Fruit fly (Drosophila melanogaster) whole organism, adult: Measurements from ENCODE around the gene CG2983.

Experiments
- CG11617 ChIP-seq: fragments of 200-800 bp; sonication (Bioruptor generic); optimal IDR thresholded peaks from 2 replicates; lab custom pipeline; 2017; ENCODE audit warnings: mild to moderate bottlenecking, missing biosample characterization, missing genetic modification reagents, missing genetic modification characterization
- CG12768 ChIP-seq: fragments of 200-800 bp; sonication (Bioruptor generic); optimal IDR thresholded peaks from 2 replicates; lab custom pipeline; 2017; ENCODE audit warnings: missing biosample characterization, missing genetic modification characterization, mild to moderate bottlenecking, moderate library complexity, missing genetic modification reagents
- CG14711 ChIP-seq: fragments of 200-800 bp; sonication (Bioruptor generic); optimal IDR thresholded peaks from 2 replicates; lab custom pipeline; 2018; ENCODE audit warnings: missing biosample characterization, mild to moderate bottlenecking, missing genetic modification characterization, moderate library complexity
- CG1620 ChIP-seq: fragments of 200-800 bp; sonication (Bioruptor generic); optimal IDR thresholded peaks from 2 replicates; lab custom pipeline; 2016; ENCODE audit warnings: missing biosample characterization, missing genetic modification characterization
- CG33017 ChIP-seq: fragments of 200-800 bp; sonication (Bioruptor generic); optimal IDR thresholded peaks from 2 replicates; lab custom pipeline; 2018; ENCODE audit warnings: missing biosample characterization, mild to moderate bottlenecking, missing genetic modification characterization, moderate library complexity
- CG5204 ChIP-seq: fragments of 200-800 bp; sonication (Bioruptor generic); optimal IDR thresholded peaks from 2 replicates; lab custom pipeline; 2016; ENCODE audit warnings: missing biosample characterization, missing genetic modification characterization
- CG7045 ChIP-seq: fragments of 200-800 bp; sonication (Bioruptor generic); optimal IDR thresholded peaks from 2 replicates; lab custom pipeline; 2017; ENCODE audit warnings: missing biosample characterization, mild to moderate bottlenecking, missing genetic modification characterization
- CG7101 ChIP-seq: fragments of 200-800 bp; sonication (Bioruptor generic); optimal IDR thresholded peaks from 2 replicates; lab custom pipeline; 2018; ENCODE audit warnings: missing biosample characterization, mild to moderate bottlenecking, missing genetic modification characterization, moderate library complexity
- Clk ChIP-seq: fragments of 200-800 bp; sonication (Bioruptor generic); optimal IDR thresholded peaks from 2 replicates; lab custom pipeline; 2017; ENCODE audit warnings: missing biosample characterization, missing genetic modification characterization
- Crg-1 ChIP-seq: fragments of 200-800 bp; sonication (Bioruptor generic); optimal IDR thresholded peaks from 2 replicates; lab custom pipeline; 2016; ENCODE audit warnings: missing biosample characterization, missing genetic modification characterization
- Hr96 ChIP-seq: fragments of 200-800 bp; sonication (Bioruptor generic); optimal IDR thresholded peaks from 2 replicates; lab custom pipeline; 2016; ENCODE audit warnings: missing biosample characterization, missing genetic modification characterization
- Mnt ChIP-seq: fragments of 200-800 bp; sonication (Bioruptor generic); optimal IDR thresholded peaks from 2 replicates; lab custom pipeline; 2016; ENCODE audit warnings: missing biosample characterization, mild to moderate bottlenecking, missing genetic modification characterization
- bab1 ChIP-seq: fragments of 200-800 bp; sonication (Bioruptor generic); optimal IDR thresholded peaks from 3 replicates; lab custom pipeline; 2019; ENCODE audit warnings: missing biosample characterization, mild to moderate bottlenecking, missing genetic modification characterization, moderate library complexity
- cic ChIP-seq: fragments of 200-800 bp; sonication (Bioruptor generic); optimal IDR thresholded peaks from 2 replicates; lab custom pipeline; 2017; ENCODE audit warnings: missing biosample characterization, mild to moderate bottlenecking, missing genetic modification characterization, moderate library complexity
- cnc ChIP-seq, 2 experiments: fragments of >200 bp; optimal IDR thresholded peaks; 2 replicates each; lab custom pipeline; 2017
- kay ChIP-seq: fragments of 200-800 bp; sonication (Bioruptor generic); peaks from one replicate; lab custom pipeline; 2016; ENCODE audit warnings: missing biosample characterization, missing genetic modification characterization, borderline replicate concordance
- ovo ChIP-seq: fragments of 200-800 bp; sonication (Bioruptor generic); optimal IDR thresholded peaks from 2 replicates; lab custom pipeline; 2016; ENCODE audit warnings: missing biosample characterization, missing genetic modification characterization
- pad ChIP-seq: fragments of 200-800 bp; sonication (Bioruptor generic); optimal IDR thresholded peaks from 3 replicates; lab custom pipeline; 2017; ENCODE audit warnings: missing biosample characterization, missing genetic modification characterization, mild to moderate bottlenecking, moderate library complexity, missing genetic modification reagents
- tj ChIP-seq: fragments of 200-800 bp; sonication (Bioruptor generic); optimal IDR thresholded peaks from 3 replicates; lab custom pipeline; 2017; ENCODE audit warnings: missing biosample characterization, mild to moderate bottlenecking, missing genetic modification characterization, moderate library complexity
- toe ChIP-seq: fragments of 200-800 bp; sonication (Bioruptor generic); optimal IDR thresholded peaks from 2 replicates; lab custom pipeline; 2016; ENCODE audit warnings: missing biosample characterization, missing genetic modification characterization

Gene CG2983

dm6 chr2L:2857862-2858734, 10.7 kb downstream of the CG2983 start:
- TF ChIP-seq cic (GFP tag; lab: Kevin White, UChicago): peak; percentile 94
- TF ChIP-seq CG7045: peak; percentile 51
- TF ChIP-seq toe (GFP tag; lab: Kevin White, UChicago): peak; percentile 1
- peak; percentile 99 for TF ChIP-seq kay (GFP tag; lab: Kevin White, UChicago)
- TF ChIP-seq CG14711 (tag; lab: Kevin White, UChicago): peak; percentile 10
- peak; percentile 18 for TF ChIP-seq Mnt (GFP tag; lab: Kevin White, UChicago)
- TF ChIP-seq Clk (GFP tag; lab: Kevin White, UChicago): no peak
- peak; percentile 89 for TF ChIP-seq ovo (GFP tag; lab: Kevin White, UChicago)
- TF ChIP-seq Crg-1 (GFP tag; lab: Kevin White, UChicago): peak; percentile 36
- TF ChIP-seq Hr96: peak; percentile 98
- TF ChIP-seq CG11617: peak; percentile 65
- TF ChIP-seq CG12768 (GFP tag; lab: Kevin White, UChicago): peak; percentile 34
- peak; percentile 30 for TF ChIP-seq pad (GFP tag; lab: Kevin White, UChicago)
- TF ChIP-seq CG33017 (tag; lab: Kevin White, UChicago): no peak
- peak; percentile 40 for TF ChIP-seq CG5204 (GFP tag; lab: Kevin White, UChicago)
- TF ChIP-seq CG7101 (tag; lab: Kevin White, UChicago): peak; percentile 15
- peak; percentile 38 for TF ChIP-seq tj
- TF ChIP-seq CG1620 (GFP tag; lab: Kevin White, UChicago): no peak
- TF ChIP-seq cnc (optimal IDR thresholded peaks at IDR 0.05; lab: Kevin White, UChicago): peak in 1 of 2 experiments; percentile 62
- TF ChIP-seq bab1 (GFP tag; lab: Kevin White, UChicago): no peak

DNA sequence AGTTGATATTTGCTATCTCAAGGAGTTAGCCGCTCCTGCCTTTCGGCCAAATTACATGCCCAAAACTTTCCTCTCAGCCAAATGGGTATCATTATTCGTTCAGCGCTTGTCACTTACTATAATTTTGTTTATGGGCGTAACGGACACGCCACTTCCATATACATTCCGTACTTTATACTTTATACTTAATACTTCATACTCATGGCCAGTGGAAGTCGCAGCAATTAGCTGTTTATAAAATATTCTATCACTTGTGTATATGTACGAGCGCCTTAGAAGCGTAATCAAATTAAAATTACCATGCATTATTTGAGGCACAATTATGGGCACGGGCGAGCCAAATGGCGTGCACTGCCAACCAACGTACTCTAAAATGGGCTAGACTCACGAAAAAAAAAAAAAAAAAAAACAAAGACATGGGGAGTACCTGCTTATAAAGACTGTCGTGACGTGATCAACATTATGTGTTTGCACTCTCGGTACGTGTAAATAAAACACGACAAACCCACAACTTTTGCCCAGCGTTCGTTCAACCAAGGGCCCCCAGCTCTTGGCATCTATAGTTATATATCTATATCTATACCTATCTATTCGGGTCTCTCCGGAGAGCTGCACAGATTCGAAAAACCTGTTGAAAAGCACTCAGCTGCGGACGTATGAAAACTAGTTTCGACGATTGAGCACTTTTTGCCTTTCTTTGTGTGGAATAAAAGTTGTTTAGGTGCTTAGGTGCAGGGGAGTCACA, 13.9 kb downstream of the CG2983 start:
- TF ChIP-seq kay (GFP tag; lab: Kevin White, UChicago) (peak; percentile 68), cic (GFP tag; lab: Kevin White, UChicago) (peak; percentile 38), CG12768 (GFP tag; lab: Kevin White, UChicago) (peak; percentile 61), ovo (GFP tag; lab: Kevin White, UChicago) (no peak)

dm6 chr2L:2861885-2862620, 14.6 kb downstream of the CG2983 start:
- peak; percentile 9 for TF ChIP-seq bab1 (GFP tag; lab: Kevin White, UChicago)
- TF ChIP-seq CG5204 (GFP tag; lab: Kevin White, UChicago): no peak
- no peak for TF ChIP-seq CG7101 (tag; lab: Kevin White, UChicago)
- TF ChIP-seq Hr96: no peak
- TF ChIP-seq Mnt (GFP tag; lab: Kevin White, UChicago): peak; percentile 43
- TF ChIP-seq cic (GFP tag; lab: Kevin White, UChicago): peak; percentile 49
- TF ChIP-seq ovo (GFP tag; lab: Kevin White, UChicago): no peak
- no peak for TF ChIP-seq CG11617
- peak; percentile 3 for TF ChIP-seq CG33017 (tag; lab: Kevin White, UChicago)
- TF ChIP-seq cnc (optimal IDR thresholded peaks at IDR 0.05; lab: Kevin White, UChicago): no peak
- no peak for TF ChIP-seq Crg-1 (GFP tag; lab: Kevin White, UChicago)
- peak; percentile 70 for TF ChIP-seq tj
- peak; percentile 30 for TF ChIP-seq kay (GFP tag; lab: Kevin White, UChicago)
- TF ChIP-seq toe (GFP tag; lab: Kevin White, UChicago): no peak
- no peak for TF ChIP-seq CG12768 (GFP tag; lab: Kevin White, UChicago)
- no peak for TF ChIP-seq CG7045
- TF ChIP-seq CG1620 (GFP tag; lab: Kevin White, UChicago): no peak
- TF ChIP-seq pad (GFP tag; lab: Kevin White, UChicago): no peak
- TF ChIP-seq CG14711 (tag; lab: Kevin White, UChicago): no peak
- no peak for TF ChIP-seq Clk (GFP tag; lab: Kevin White, UChicago)

DNA sequence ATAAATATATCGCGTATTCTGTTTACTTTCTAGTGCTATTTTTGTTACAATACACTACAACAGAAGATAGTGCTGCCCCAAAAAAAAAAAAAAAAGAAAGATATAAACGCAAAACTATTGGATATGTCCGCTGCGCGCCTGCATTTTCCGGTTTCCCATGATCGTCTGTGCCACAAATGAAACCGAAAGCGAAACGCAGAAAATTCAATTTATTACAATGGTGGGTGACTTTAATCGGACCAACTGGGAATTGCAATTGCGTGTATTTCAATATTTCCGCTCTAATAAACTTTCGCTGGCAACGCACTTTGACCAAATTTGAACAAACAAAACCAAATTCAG, 15.2 kb downstream of the CG2983 start:
- no peak for TF ChIP-seq Clk (GFP tag; lab: Kevin White, UChicago)
- no peak for TF ChIP-seq CG7101 (tag; lab: Kevin White, UChicago)
- no peak for TF ChIP-seq CG5204 (GFP tag; lab: Kevin White, UChicago)
- TF ChIP-seq bab1 (GFP tag; lab: Kevin White, UChicago): no peak
- no peak for TF ChIP-seq toe (GFP tag; lab: Kevin White, UChicago)
- no peak for TF ChIP-seq Mnt (GFP tag; lab: Kevin White, UChicago)
- no peak for TF ChIP-seq CG14711 (tag; lab: Kevin White, UChicago)
- no peak for TF ChIP-seq kay (GFP tag; lab: Kevin White, UChicago)
- TF ChIP-seq ovo (GFP tag; lab: Kevin White, UChicago): no peak
- no peak for TF ChIP-seq cic (GFP tag; lab: Kevin White, UChicago)
- TF ChIP-seq Hr96: no peak

- TF ChIP-seq CG7101 (tag; lab: Kevin White, UChicago): peak; percentile 11
- no peak for TF ChIP-seq cic (GFP tag; lab: Kevin White, UChicago)
- TF ChIP-seq CG14711 (tag; lab: Kevin White, UChicago): no peak
- peak; percentile 23 for TF ChIP-seq kay (GFP tag; lab: Kevin White, UChicago)
- TF ChIP-seq CG7045: peak; percentile 8
- no peak for TF ChIP-seq toe (GFP tag; lab: Kevin White, UChicago)
- peak; percentile 68 for TF ChIP-seq CG12768 (GFP tag; lab: Kevin White, UChicago)
Measured at dm6 chr2L:2864601-2865000, 17.2 kb downstream of the CG2983 start.
